Comparison of ENCODE assay signal across 2 worm cellular contexts in the genomic region with DNA sequence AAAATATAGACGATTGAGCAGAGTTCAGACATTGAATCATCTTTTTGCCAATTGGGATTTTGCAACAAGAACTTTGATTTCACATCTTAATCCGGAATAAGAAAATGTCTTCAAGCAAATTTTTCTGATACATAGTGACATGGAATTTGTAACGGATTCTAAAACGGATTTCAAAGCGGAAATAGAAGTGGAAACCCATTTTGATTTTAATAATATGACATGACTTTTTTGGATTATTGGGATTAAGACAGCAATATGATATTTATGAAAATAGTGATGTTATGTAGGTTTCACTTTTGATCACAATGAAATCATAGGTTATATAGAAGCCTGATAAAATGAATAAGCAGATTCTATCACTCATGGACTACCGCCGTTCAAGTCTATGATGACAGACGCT.
TF ChIP-seq lines count a peak whose summit lies in the region.

No protein-coding gene starts in this region.

TF ChIP-seq in whole organism, L1 larva, 84 proteins besides CTCF, POLR2A, EP300 and RAD21:
- peak; percentile 22 for TF ChIP-seq pax-3 (tag; optimal IDR thresholded peaks at IDR 0.05; lab: Kevin White, UChicago)
- peak; percentile 68 for TF ChIP-seq dsc-1 (tag; optimal IDR thresholded peaks at IDR 0.05; lab: Kevin White, UChicago)
- no peak for TF ChIP-seq C16A3.4 (tag; optimal IDR thresholded peaks at IDR 0.05; lab: Kevin White, UChicago)
- TF ChIP-seq lsy-2 (tag; optimal IDR thresholded peaks at IDR 0.05; lab: Kevin White, UChicago): no peak
- no peak for TF ChIP-seq ceh-8 (GFP tag; optimal IDR thresholded peaks at IDR 0.05; lab: Kevin White, UChicago)
- TF ChIP-seq nhr-85 (tag; lab: Kevin White, UChicago): no peak
- no peak for TF ChIP-seq lin-13 (GFP tag; optimal IDR thresholded peaks at IDR 0.05; lab: Kevin White, UChicago)
- no peak for TF ChIP-seq ceh-82 (tag; optimal IDR thresholded peaks at IDR 0.05; lab: Kevin White, UChicago)
- no peak for TF ChIP-seq efl-1 (optimal IDR thresholded peaks at IDR 0.05; lab: Kevin White, UChicago)
- TF ChIP-seq efl-1 (GFP tag; optimal IDR thresholded peaks at IDR 0.05 in 1 of 2; lab: Kevin White, UChicago): no peak
- TF ChIP-seq mef-2 (tag; optimal IDR thresholded peaks at IDR 0.05; lab: Kevin White, UChicago): no peak
- no peak for TF ChIP-seq nhr-90 (tag; optimal IDR thresholded peaks at IDR 0.05; lab: Kevin White, UChicago; ENCODE audit: poor library complexity)
- no peak for TF ChIP-seq C34B4.2 (tag; optimal IDR thresholded peaks at IDR 0.05; lab: Kevin White, UChicago)
- TF ChIP-seq nhr-28 (tag; optimal IDR thresholded peaks at IDR 0.05; lab: Kevin White, UChicago): no peak
- TF ChIP-seq tlp-1 (tag; optimal IDR thresholded peaks at IDR 0.05; lab: Kevin White, UChicago): no peak
- TF ChIP-seq fkh-8 (tag; optimal IDR thresholded peaks at IDR 0.05; lab: Kevin White, UChicago): no peak
- TF ChIP-seq sup-37 (GFP tag; optimal IDR thresholded peaks at IDR 0.05; lab: Kevin White, UChicago): no peak
TF ChIP-seq in whole organism, L1 larva: peak in this region for 2.

TF ChIP-seq in whole organism, L4 larva, 104 proteins besides CTCF, POLR2A, EP300 and RAD21:
- TF ChIP-seq aha-1 (tag; lab: Kevin White, UChicago): peak; percentile 54
- TF ChIP-seq egl-43 (GFP tag; IDR thresholded peaks at IDR 0.05; lab: Robert Waterston, UW): no peak
- TF ChIP-seq Y75B8A.6 (GFP tag; IDR thresholded peaks at IDR 0.05; lab: Robert Waterston, UW): no peak
